Fruit fly (Drosophila melanogaster): ENCODE measurements around the gene Gcat.

dm6 chr3L:11765695-11766232 is 34.9 kb downstream of the Gcat start, which contains the start of gene loaf:
- TF ChIP-seq CG11617 (GFP tag; optimal IDR thresholded peaks at IDR 0.05): no peak
- no peak for TF ChIP-seq CG12768 (GFP tag; optimal IDR thresholded peaks at IDR 0.05)
- no peak for TF ChIP-seq tj (GFP tag; optimal IDR thresholded peaks at IDR 0.05)
